Fruit fly (Drosophila melanogaster): ENCODE data around the gene COX7AL.
A peak's percentile ranks its signal among the peaks of the same experiment; 100 is the strongest.

Gene COX7AL

DNA sequence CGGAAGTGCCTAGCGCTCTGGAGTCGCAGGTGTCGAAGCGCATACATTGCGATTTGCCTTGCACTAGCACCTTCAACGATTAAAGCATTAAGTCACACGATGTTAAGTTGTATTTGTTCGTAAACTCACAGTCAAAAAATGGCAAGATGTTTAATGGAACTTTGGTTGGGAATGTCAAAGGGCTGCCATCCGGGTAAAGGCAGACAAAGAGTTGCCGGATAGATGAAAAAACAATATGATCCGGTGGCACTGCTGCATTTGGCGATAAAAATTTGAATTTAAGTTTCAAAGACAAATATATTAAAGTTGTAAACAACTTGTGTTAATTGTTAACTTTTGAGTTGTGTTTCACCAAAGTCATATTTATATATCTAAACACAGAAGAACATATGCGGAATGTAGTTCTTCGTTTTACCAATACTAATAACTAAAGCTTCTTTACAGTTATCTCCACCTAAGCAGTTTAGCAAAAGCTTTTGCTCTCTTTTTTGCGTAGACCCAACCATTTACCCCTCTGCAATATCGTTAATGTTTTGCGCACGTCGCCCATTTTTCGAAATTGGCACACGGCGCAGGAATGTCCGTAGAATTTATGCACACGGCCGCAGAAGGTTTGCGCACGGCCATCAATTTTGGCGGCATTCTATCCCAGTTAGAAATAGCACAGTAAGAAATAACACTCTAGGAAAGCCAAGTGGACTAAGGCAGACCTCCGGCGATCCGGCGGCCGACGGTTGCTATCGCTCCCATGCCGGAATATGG, 26.9 kb upstream of the COX7AL start, which contains the start of gene Coq2:
Gene Coq2 (minus strand): TSS at position 200 of the 762 bp plus-strand sequence.
- TF ChIP-seq psq (optimal IDR thresholded peaks at IDR 0.05) (no peak), usp (GFP tag; optimal IDR thresholded peaks at IDR 0.05) (no peak), EcR (GFP tag; optimal IDR thresholded peaks at IDR 0.05) (no peak), Dll (optimal IDR thresholded peaks at IDR 0.05) (no peak), pan (optimal IDR thresholded peaks at IDR 0.05) (no peak), CG8478 (optimal IDR thresholded peaks at IDR 0.05) (no peak)

DNA sequence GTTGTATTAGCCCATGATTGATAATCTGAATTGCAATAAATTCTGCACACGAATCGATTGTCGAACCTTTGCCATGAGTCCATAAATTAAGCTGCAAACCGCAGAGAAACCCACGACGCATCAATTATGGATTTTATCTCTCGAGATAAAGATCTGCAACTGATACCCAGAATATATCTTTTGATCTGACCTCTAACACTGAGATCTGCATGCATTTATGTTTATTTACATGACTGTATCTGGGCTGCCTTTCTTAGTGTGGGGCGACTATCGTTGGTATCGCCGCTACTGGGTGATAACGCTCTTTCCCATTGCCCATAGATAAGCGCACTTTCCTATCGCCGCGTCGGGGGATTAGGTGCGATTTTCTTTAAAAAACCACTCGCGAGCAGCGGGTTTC, 26.3 kb upstream of the COX7AL start, which contains the start of gene Ctr1B:
Gene Ctr1B (plus strand): TSS at position 398 of the 400 bp plus-strand sequence.
- no peak for TF ChIP-seq Dll (optimal IDR thresholded peaks at IDR 0.05)
- TF ChIP-seq psq (optimal IDR thresholded peaks at IDR 0.05) = no peak
- TF ChIP-seq CG8478 (optimal IDR thresholded peaks at IDR 0.05) = no peak
- TF ChIP-seq usp (GFP tag; optimal IDR thresholded peaks at IDR 0.05) = no peak
- TF ChIP-seq pan (optimal IDR thresholded peaks at IDR 0.05) = no peak
- no peak for TF ChIP-seq EcR (GFP tag; optimal IDR thresholded peaks at IDR 0.05)

DNA sequence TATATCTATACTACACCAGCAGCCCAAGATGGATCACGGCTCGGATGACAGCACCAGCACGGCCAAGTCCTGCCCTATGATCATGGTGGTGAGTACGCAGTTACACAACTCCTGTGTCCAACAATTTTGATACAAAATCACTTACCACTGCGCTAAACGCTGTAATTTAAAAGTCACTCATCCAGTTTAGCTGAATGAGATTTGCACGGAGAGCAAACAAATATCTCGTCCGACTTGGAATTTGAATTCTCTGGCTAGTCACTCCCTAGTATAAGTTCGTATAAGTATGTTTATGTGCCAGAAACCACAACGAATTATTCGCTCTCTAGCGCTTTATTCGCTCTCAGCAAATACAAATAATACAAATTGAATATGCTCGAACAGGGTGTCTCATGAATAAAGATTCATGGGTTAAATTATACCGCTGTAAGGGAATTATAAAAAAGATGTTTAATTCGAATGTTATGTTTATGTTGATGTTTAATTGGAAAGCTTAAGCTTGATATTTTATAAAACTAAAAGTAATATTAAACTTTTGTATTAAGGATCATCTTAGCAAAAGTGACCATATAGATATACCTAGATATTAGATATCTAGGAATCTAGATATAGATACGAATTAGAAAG, 25.6 kb upstream of the COX7AL start:
- no peak for TF ChIP-seq CG8478 (optimal IDR thresholded peaks at IDR 0.05)
- no peak for TF ChIP-seq psq (optimal IDR thresholded peaks at IDR 0.05)
- no peak for TF ChIP-seq pan (optimal IDR thresholded peaks at IDR 0.05)
- no peak for TF ChIP-seq EcR (GFP tag; optimal IDR thresholded peaks at IDR 0.05)
- no peak for TF ChIP-seq usp (GFP tag; optimal IDR thresholded peaks at IDR 0.05)
- TF ChIP-seq Dll (optimal IDR thresholded peaks at IDR 0.05) = no peak

DNA sequence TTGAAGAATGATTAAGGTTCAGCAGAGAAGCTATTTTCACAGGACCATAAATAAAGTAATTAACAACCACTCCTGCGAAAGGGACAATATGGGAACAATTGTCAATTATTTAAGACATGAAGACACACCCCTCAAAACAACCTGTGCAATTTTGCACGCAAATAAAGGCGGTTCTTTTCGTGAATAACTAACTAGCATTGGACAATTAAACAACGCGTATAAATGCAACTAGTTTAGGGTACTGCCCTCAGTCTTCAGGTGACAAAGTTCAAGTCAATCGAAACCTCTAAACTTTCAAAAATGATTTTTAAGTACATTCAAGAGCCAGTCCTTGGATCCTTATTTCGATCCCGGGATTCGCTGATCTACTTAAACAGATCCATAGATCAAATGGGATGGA, 22.0 kb upstream of the COX7AL start, which contains the start of gene Or85a:
Gene Or85a (plus strand): TSS at position 301 of the 400 bp plus-strand sequence.
- TF ChIP-seq pan (optimal IDR thresholded peaks at IDR 0.05) (no peak), CG8478 (optimal IDR thresholded peaks at IDR 0.05) (no peak), psq (optimal IDR thresholded peaks at IDR 0.05) (no peak)

DNA sequence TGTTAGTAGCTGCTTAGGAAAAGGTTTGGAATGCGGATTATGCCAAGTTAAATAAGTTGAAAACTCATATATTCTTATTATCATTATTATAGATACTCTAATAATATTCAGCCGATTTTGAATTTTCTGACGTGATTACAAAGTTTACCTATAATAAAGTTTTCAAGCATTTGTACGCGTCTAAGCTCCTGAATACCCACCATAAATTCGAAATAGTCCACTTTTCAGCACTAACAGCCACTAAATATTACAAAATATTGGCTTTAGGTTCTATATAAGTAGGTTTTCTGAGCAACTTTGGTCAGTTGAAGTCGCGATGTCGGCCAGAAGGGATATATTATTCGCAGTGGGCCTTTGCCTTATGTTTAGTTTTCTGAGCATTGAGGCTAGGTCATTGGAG, 19.5 kb upstream of the COX7AL start, which contains the start of gene CG7443:
Gene CG7443 (plus strand): TSS at position 301 of the 400 bp plus-strand sequence.
- TF ChIP-seq EcR (GFP tag; optimal IDR thresholded peaks at IDR 0.05) (no peak), usp (GFP tag; optimal IDR thresholded peaks at IDR 0.05) (no peak), CG8478 (optimal IDR thresholded peaks at IDR 0.05) (no peak), Dll (optimal IDR thresholded peaks at IDR 0.05) (no peak)

DNA sequence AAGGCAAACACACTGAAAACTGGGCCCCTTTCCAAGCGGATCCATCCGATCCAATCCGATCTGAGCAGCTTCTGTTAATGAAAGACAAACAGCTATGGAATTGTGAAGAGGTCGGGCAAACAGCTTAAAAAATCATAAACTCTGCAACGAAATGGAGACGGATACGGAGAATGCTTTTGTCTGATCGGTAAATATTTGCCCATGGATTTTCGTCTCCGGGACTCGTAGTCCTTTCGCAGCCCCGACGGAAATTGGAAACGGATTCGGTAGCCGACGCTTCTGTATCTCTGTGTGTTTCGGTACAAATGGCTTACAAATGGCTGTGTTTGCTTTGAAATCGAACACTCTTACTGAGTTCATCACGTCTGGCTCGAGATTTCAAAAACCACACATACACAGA, 16.6 kb upstream of the COX7AL start:
- TF ChIP-seq Dll (optimal IDR thresholded peaks at IDR 0.05) = no peak
- TF ChIP-seq psq (optimal IDR thresholded peaks at IDR 0.05) = no peak
- no peak for TF ChIP-seq CG8478 (optimal IDR thresholded peaks at IDR 0.05)
- no peak for TF ChIP-seq EcR (GFP tag; optimal IDR thresholded peaks at IDR 0.05)
- TF ChIP-seq pan (optimal IDR thresholded peaks at IDR 0.05) = no peak

DNA sequence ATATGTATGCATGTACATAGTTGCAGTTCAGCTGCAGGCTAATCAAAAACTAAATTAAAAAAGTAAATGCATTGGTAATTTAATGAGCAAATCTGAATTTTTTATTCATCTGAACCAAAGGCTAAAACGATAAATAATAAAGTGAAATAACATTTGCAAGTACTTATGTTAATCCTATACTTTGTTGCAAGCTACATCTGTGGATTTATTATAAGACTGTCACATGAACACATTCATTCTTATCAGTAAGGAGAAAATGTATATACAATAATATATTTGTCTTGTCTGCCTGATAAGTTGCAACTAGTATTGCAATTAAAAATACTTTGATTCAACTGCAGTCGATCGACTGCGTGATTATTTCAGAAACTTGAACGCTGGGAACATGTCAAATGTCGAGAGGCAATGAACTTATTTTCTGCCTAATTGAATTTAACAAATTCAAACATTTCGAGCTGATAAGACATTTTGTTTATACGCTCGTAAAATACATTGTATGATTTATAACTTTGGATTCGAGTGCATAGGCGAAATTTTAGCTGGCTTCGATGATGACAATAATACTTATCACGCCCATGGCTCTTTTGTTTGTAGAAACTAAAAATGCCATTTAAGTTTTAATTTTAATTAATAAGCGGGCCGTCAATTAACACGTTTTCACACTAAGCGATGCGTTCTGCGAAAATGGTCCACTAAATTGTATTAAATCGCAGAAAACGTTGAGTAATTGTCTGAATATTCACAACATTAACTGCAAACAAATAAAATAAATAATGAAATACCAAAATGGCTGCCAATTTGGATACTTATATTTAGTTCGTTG, 15.3 kb upstream of the COX7AL start:
- TF ChIP-seq pan (optimal IDR thresholded peaks at IDR 0.05) (no peak), usp (GFP tag; optimal IDR thresholded peaks at IDR 0.05) (no peak), CG8478 (optimal IDR thresholded peaks at IDR 0.05) (no peak)

DNA sequence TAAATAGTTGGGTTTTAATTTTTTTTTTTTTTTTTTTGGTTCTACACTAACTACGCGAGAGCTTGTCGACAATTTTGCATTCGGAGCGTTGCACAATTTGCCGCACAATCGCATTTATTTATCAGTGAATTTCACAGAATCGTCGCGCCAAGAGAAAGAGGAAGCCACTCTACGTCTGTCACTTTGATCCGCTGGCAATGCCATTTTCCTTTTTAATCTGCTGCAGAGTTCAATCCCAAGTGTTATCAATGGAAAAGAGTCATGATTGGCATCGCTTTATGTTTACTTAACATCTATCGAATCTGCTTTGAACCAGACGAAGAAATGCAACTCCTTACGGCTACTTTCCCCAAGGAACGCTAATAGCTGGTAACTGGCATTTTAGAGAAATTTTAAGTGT, 13.8 kb upstream of the COX7AL start:
- TF ChIP-seq Dll (optimal IDR thresholded peaks at IDR 0.05) (no peak), usp (GFP tag; optimal IDR thresholded peaks at IDR 0.05) (no peak), CG8478 (optimal IDR thresholded peaks at IDR 0.05) (no peak), EcR (GFP tag; optimal IDR thresholded peaks at IDR 0.05) (no peak)

DNA sequence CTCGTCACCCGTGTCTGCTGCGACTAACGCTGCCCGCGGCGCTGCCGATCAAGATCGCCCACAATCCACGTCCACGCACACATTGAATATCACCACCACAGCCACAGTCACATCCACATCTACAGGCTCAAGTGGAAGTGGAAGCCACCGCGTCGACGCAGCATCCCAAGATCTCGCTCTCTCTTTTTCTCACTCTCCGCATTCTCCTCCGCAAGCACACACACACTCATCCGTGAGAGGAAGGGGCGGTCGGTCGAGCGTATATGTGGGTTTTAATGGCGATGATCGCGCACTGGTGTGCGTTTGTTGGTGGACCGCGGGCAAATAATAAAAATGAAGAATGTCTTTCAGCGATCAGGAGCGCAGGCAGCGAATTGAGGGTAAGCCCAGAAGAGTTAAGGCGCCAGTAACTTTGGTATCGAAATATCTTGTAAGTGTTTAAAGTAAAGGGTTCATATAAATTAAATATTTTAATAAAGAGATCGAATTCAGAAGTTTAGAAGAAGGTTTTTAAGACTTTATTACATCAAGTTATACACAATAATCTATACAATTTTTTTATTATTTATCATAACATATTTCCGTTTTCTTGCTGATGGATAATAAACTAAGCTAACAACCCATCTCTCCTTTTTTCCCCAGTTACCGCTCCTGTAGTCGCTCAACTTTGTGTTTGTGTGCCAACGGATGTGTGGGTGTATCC, 9.6 kb upstream of the COX7AL start, which contains the start of gene Poxm:
Gene Poxm (minus strand): TSS at position 25 of the 703 bp plus-strand sequence.
- TF ChIP-seq pan (optimal IDR thresholded peaks at IDR 0.05) = no peak
- peak; percentile 58 for TF ChIP-seq CG8478 (optimal IDR thresholded peaks at IDR 0.05)

DNA sequence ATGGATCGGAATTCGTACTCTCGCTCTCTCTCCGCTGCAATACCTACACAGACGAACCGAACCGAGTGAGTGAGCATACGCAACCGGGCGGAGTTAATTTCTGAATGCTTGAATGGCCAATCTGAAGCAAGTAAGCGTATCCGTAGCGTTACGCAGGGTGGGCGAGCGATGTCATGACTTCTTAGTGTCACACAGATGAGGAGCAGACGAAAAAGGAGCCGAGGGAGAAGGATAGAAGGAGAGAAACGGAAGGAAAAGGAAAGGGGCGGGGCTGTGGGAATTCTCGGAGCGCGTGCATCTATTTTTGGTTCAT, 9.0 kb upstream of the COX7AL start:
- TF ChIP-seq usp (GFP tag; optimal IDR thresholded peaks at IDR 0.05) (no peak), EcR (GFP tag; optimal IDR thresholded peaks at IDR 0.05) (no peak), psq (optimal IDR thresholded peaks at IDR 0.05) (no peak), Dll (optimal IDR thresholded peaks at IDR 0.05) (no peak), CG8478 (optimal IDR thresholded peaks at IDR 0.05) (no peak), pan (optimal IDR thresholded peaks at IDR 0.05) (no peak)

DNA sequence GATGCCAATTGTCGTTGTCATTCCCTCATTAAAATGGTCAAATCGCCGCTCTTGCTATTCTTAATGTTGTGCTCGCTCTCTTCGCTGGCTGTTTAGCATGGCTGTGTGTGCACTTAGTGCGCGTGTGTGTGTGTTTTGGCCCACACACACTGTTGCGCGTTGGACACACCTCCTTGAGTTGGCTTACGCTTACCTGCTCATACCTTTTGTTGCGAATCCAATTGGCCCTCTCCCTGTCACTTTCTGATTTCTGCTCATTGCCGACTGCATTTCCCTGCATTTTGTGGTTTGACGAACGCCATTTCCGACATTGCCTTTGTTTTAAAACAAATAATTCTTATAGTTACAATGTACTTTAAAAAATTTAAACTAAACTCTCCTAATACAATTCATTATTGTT, 8.5 kb upstream of the COX7AL start:
- TF ChIP-seq EcR (GFP tag; optimal IDR thresholded peaks at IDR 0.05) (no peak), usp (GFP tag; optimal IDR thresholded peaks at IDR 0.05) (no peak), Dll (optimal IDR thresholded peaks at IDR 0.05) (no peak), pan (optimal IDR thresholded peaks at IDR 0.05) (no peak), CG8478 (optimal IDR thresholded peaks at IDR 0.05) (no peak), psq (optimal IDR thresholded peaks at IDR 0.05) (no peak)

Data from whole organism.